Worm (Caenorhabditis elegans): ENCODE data around the gene T25C12.3.

- TF ChIP-seq ztf-11 (tag; optimal IDR thresholded peaks at IDR 0.05) (no peak), unc-39 (tag; optimal IDR thresholded peaks at IDR 0.05) (no peak), nhr-28 (tag; optimal IDR thresholded peaks at IDR 0.05) (no peak), snpc-4 (tag; optimal IDR thresholded peaks at IDR 0.05) (no peak), bed-3 (GFP tag; optimal IDR thresholded peaks at IDR 0.05) (no peak), nhr-76 (tag; optimal IDR thresholded peaks at IDR 0.05) (no peak), ces-1 (GFP tag; optimal IDR thresholded peaks at IDR 0.05) (no peak)
Observed at ce11 chrX:11541690-11542089, 41.9 kb upstream of the T25C12.3 start.

Data from whole organism, mixed stage, embryonic.